Worm (Caenorhabditis elegans): Measurements from ENCODE around the gene nmt-1.

nmt-1 gene

ce11 chrIII:6072937-6073336, 43.2 kb downstream of the nmt-1 start:
- TF ChIP-seq tab-1 (GFP tag; IDR thresholded peaks at IDR 0.05) (no peak), cog-1 (tag; optimal IDR thresholded peaks at IDR 0.05) (no peak), med-1 (GFP tag; optimal IDR thresholded peaks at IDR 0.05; ENCODE audit: insufficient read depth) (no peak), flt-1 (GFP tag; IDR thresholded peaks at IDR 0.05) (no peak), ztf-29 (GFP tag; IDR thresholded peaks at IDR 0.05) (no peak), klf-2 (GFP tag; conservative IDR thresholded peaks at IDR 0.05) (no peak), ztf-23 (GFP tag; IDR thresholded peaks at IDR 0.05) (no peak), T22C8.4 (GFP tag; IDR thresholded peaks at IDR 0.05) (no peak), ref-1 (GFP tag; conservative IDR thresholded peaks at IDR 0.05) (no peak)

DNA sequence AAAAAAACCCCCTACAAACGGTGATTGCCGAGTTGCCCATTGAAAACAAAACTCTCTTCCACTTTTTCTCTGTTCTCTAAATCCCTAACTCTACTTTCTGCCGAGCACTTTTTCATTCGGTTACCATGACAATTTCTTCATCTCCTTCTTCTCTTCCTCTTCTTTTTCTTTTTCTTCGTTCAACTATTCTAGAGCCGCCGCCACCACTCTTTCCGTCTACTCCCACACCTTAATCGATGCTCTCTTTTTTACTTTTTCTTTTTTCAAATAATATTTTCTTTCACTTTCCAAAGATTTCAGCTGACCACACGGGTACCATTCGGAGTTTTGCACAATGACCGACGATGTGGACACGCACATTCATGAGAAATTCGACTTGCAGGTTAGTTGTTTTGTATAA, 48.6 kb downstream of the nmt-1 start, which contains the start of gene mapk-15:
Gene mapk-15, plus strand, starts transcription at position 301 of the 400 bp plus-strand sequence.
- TF ChIP-seq klf-2 (GFP tag; conservative IDR thresholded peaks at IDR 0.05), result no peak
- TF ChIP-seq T22C8.4 (GFP tag; IDR thresholded peaks at IDR 0.05), result no peak
- TF ChIP-seq flt-1 (GFP tag; IDR thresholded peaks at IDR 0.05), result no peak
- TF ChIP-seq ref-1 (GFP tag; conservative IDR thresholded peaks at IDR 0.05), result no peak
- no peak for TF ChIP-seq med-1 (GFP tag; optimal IDR thresholded peaks at IDR 0.05; ENCODE audit: insufficient read depth)
- TF ChIP-seq tab-1 (GFP tag; IDR thresholded peaks at IDR 0.05), result no peak
- no peak for TF ChIP-seq ztf-29 (GFP tag; IDR thresholded peaks at IDR 0.05)
- TF ChIP-seq cog-1 (tag; optimal IDR thresholded peaks at IDR 0.05), result no peak
- no peak for TF ChIP-seq ztf-23 (GFP tag; IDR thresholded peaks at IDR 0.05)

All from whole organism, midembryonic.